Worm (Caenorhabditis elegans): ENCODE data around the gene ctns-1.

The ctns-1 gene

ce11 chrII:8106921-8107695 lies 29.6 kb downstream of the ctns-1 start, which contains the start of the genes chst-1 and C41C4.9 (continued):
- peak; percentile 80 for TF ChIP-seq ceh-20 (GFP tag; IDR thresholded peaks at IDR 0.05)
- peak; percentile 56 for TF ChIP-seq nhr-48 (tag; optimal IDR thresholded peaks at IDR 0.05)
- TF ChIP-seq ama-1 (optimal IDR thresholded peaks at IDR 0.05): no peak
- no peak for TF ChIP-seq fkh-10 (GFP tag; optimal IDR thresholded peaks at IDR 0.05)
- peak; percentile 71; the same call in 1 of the 2 replicates for TF ChIP-seq mxl-2 (GFP tag; conservative IDR thresholded peaks at IDR 0.05)
- peak; percentile 60 for TF ChIP-seq rbr-2 (tag; optimal IDR thresholded peaks at IDR 0.05)
- TF ChIP-seq dmd-9 (GFP tag; IDR thresholded peaks at IDR 0.05): peak; percentile 89; the same call in 1 of the 2 replicates
- TF ChIP-seq Y5F2A.4 (GFP tag; optimal IDR thresholded peaks at IDR 0.05): peak; percentile 86
- TF ChIP-seq daf-12 (tag; optimal IDR thresholded peaks at IDR 0.05): no peak
- no peak for TF ChIP-seq nhr-11 (tag; optimal IDR thresholded peaks at IDR 0.05)
- TF ChIP-seq ceh-82 (tag; optimal IDR thresholded peaks at IDR 0.05): no peak
- peak; percentile 76; the same call in 1 of the 2 replicates for TF ChIP-seq mdt-29 (GFP tag; IDR thresholded peaks at IDR 0.05)
- TF ChIP-seq zip-2 (tag; optimal IDR thresholded peaks at IDR 0.05): no peak
- peak; percentile 91 for TF ChIP-seq mes-2 (tag; optimal IDR thresholded peaks at IDR 0.05; ENCODE audit: poor library complexity, severe bottlenecking)
- TF ChIP-seq F26F4.8 (GFP tag; conservative IDR thresholded peaks at IDR 0.05): peak; percentile 97
- TF ChIP-seq tra-1 (GFP tag; IDR thresholded peaks at IDR 0.05): peak; percentile 93
- TF ChIP-seq spr-3 (GFP tag; optimal IDR thresholded peaks at IDR 0.05): peak; percentile 86
- TF ChIP-seq mxl-3 (GFP tag; optimal IDR thresholded peaks at IDR 0.05): peak; percentile 82
- TF ChIP-seq set-16 (GFP tag; IDR thresholded peaks at IDR 0.05): no peak
- peak; percentile 99 for TF ChIP-seq dmd-8 (GFP tag; IDR thresholded peaks at IDR 0.05)
- TF ChIP-seq madf-9 (GFP tag; conservative IDR thresholded peaks at IDR 0.05): peak; percentile 90
- peak; percentile 87 for TF ChIP-seq daf-19 (GFP tag; conservative IDR thresholded peaks at IDR 0.05)
- peak; percentile 49 for TF ChIP-seq zfp-2 (tag; optimal IDR thresholded peaks at IDR 0.05)
- peak; percentile 90 for TF ChIP-seq php-3 (GFP tag; IDR thresholded peaks at IDR 0.05)
- no peak for TF ChIP-seq ztf-11 (tag; optimal IDR thresholded peaks at IDR 0.05)
- TF ChIP-seq cey-2 (tag; optimal IDR thresholded peaks at IDR 0.05; ENCODE audit: borderline replicate concordance, insufficient read depth): no peak
- TF ChIP-seq dve-1 (tag; optimal IDR thresholded peaks at IDR 0.05; ENCODE audit: insufficient read depth): peak; percentile 78
- peak; percentile 77 for TF ChIP-seq sdz-12 (GFP tag; optimal IDR thresholded peaks at IDR 0.05)
- peak; percentile 87 for TF ChIP-seq pha-4 (GFP tag; IDR thresholded peaks at IDR 0.05)
- no peak for TF ChIP-seq pha-4 (tag; optimal IDR thresholded peaks at IDR 0.05)
- peak; percentile 53 for TF ChIP-seq dpl-1 (GFP tag; optimal IDR thresholded peaks at IDR 0.05)
- peak; percentile 93 for TF ChIP-seq aha-1 (tag)
- no peak for TF ChIP-seq nhr-76 (tag; optimal IDR thresholded peaks at IDR 0.05)
- no peak; the same call in 1 of the 2 replicates for TF ChIP-seq lin-38 (GFP tag; IDR thresholded peaks at IDR 0.05)
- TF ChIP-seq ceh-28 (tag; optimal IDR thresholded peaks at IDR 0.05): no peak
- peak; percentile 92 for TF ChIP-seq nhr-41 (GFP tag; IDR thresholded peaks at IDR 0.05)
- no peak for TF ChIP-seq hif-1 (tag; optimal IDR thresholded peaks at IDR 0.05)
- TF ChIP-seq F44E2.7 (GFP tag; IDR thresholded peaks at IDR 0.05): peak; percentile 93
- TF ChIP-seq Y75B8A.6 (GFP tag; IDR thresholded peaks at IDR 0.05): 0 out of 2 replicates have a peak, but pooled peaks have one; percentile 56
- TF ChIP-seq lin-1 (GFP tag; IDR thresholded peaks at IDR 0.05): peak; percentile 96
- TF ChIP-seq duxl-1 (tag; optimal IDR thresholded peaks at IDR 0.05; ENCODE audit: poor library complexity): peak; percentile 81
- TF ChIP-seq ctbp-1 (GFP tag; IDR thresholded peaks at IDR 0.05): peak; percentile 83
- TF ChIP-seq F10B5.3 (tag; optimal IDR thresholded peaks at IDR 0.05): peak; percentile 48
- TF ChIP-seq unc-130 (GFP tag; optimal IDR thresholded peaks at IDR 0.05): peak; percentile 83
- TF ChIP-seq snpc-1.2 (GFP tag; IDR thresholded peaks at IDR 0.05): peak; percentile 89; the same call in 1 of the 2 replicates
- TF ChIP-seq F37D6.2 (tag; optimal IDR thresholded peaks at IDR 0.05): peak; percentile 33
- peak; percentile 79; the same call in 1 of the 2 replicates for TF ChIP-seq ceh-44 (GFP tag; IDR thresholded peaks at IDR 0.05)
- TF ChIP-seq Y105C5A.15 (GFP tag; IDR thresholded peaks at IDR 0.05): peak; percentile 95
- no peak for TF ChIP-seq lin-39 (tag; optimal IDR thresholded peaks at IDR 0.05)
